Fruit fly (Drosophila melanogaster) whole organism, embryonic: ENCODE data around the gene CHES-1-like.

ENCODE experiments used
- Atf6 ChIP-seq: fragments of 200-800 bp; sonication (Bioruptor generic); IDR thresholded peaks from 2 replicates; pipeline ENCODE4 v1.3.6; 2022; ENCODE audit warnings: missing biosample characterization, missing genetic modification characterization
- B-H2 ChIP-seq: fragments of 200-800 bp; sonication (Bioruptor generic); optimal IDR thresholded peaks from 2 replicates; lab custom pipeline; 2018; ENCODE audit warnings: missing biosample characterization, mild to moderate bottlenecking, missing genetic modification characterization
- Bgb ChIP-seq: fragments of 200-800 bp; sonication (Bioruptor generic); IDR thresholded peaks from 2 replicates; pipeline ENCODE4 v1.3.6; 2022; ENCODE audit warnings: missing biosample characterization, missing genetic modification characterization; ENCODE audit not compliant: partially characterized antibody
- CG10959 ChIP-seq: fragments of 200-800 bp; sonication (Bioruptor generic); IDR thresholded peaks from 2 replicates; pipeline ENCODE4 v1.3.6; 2022; ENCODE audit warnings: missing biosample characterization, missing genetic modification characterization
- CG1233 ChIP-seq: fragments of 200-800 bp; sonication (Bioruptor generic); optimal IDR thresholded peaks from 4 replicates; lab custom pipeline; 2018; ENCODE audit warnings: missing biosample characterization, mild to moderate bottlenecking, missing genetic modification characterization
- CG12659 ChIP-seq: fragments of 200-800 bp; sonication (Bioruptor generic); optimal IDR thresholded peaks from 3 replicates; lab custom pipeline; 2017; ENCODE audit warnings: mild to moderate bottlenecking, missing biosample characterization, missing genetic modification reagents, missing genetic modification characterization
- CG13624 ChIP-seq: fragments of 200-800 bp; sonication (Bioruptor generic); optimal IDR thresholded peaks from 2 replicates; lab custom pipeline; 2016; ENCODE audit warnings: missing biosample characterization, missing genetic modification characterization
- CG15514 ChIP-seq: fragments of 200-800 bp; sonication (Bioruptor generic); optimal IDR thresholded peaks from 3 replicates; lab custom pipeline; 2017; ENCODE audit warnings: missing biosample characterization, missing genetic modification characterization, mild to moderate bottlenecking, moderate library complexity, missing genetic modification reagents
- CG1603 ChIP-seq: fragments of 200-800 bp; sonication (Bioruptor generic); optimal IDR thresholded peaks from 2 replicates; lab custom pipeline; 2019; ENCODE audit warnings: missing biosample characterization, mild to moderate bottlenecking, missing genetic modification characterization, moderate library complexity
- CG16815 ChIP-seq: fragments of 200-800 bp; sonication (Bioruptor generic); optimal IDR thresholded peaks from 3 replicates; lab custom pipeline; 2017; ENCODE audit warnings: missing biosample characterization, mild to moderate bottlenecking, missing genetic modification characterization
- CG18476 ChIP-seq: fragments of 200-800 bp; sonication (Bioruptor generic); optimal IDR thresholded peaks from 2 replicates; lab custom pipeline; 2016; ENCODE audit warnings: missing biosample characterization, mild to moderate bottlenecking, missing genetic modification characterization
- CG2712 ChIP-seq: fragments of 200-800 bp; optimal IDR thresholded peaks from 3 replicates; lab custom pipeline; 2019; ENCODE audit warnings: missing biosample characterization, mild to moderate bottlenecking, missing genetic modification characterization, moderate library complexity
- CG30020 ChIP-seq: fragments of 200-800 bp; optimal IDR thresholded peaks from 2 replicates; lab custom pipeline; 2019; ENCODE audit warnings: missing biosample characterization, mild to moderate bottlenecking, missing genetic modification characterization, moderate library complexity
- CG30431 ChIP-seq: fragments of 200-800 bp; sonication (Bioruptor generic); optimal IDR thresholded peaks from 2 replicates; lab custom pipeline; 2017; ENCODE audit warnings: missing biosample characterization, missing genetic modification characterization
- CG31224 ChIP-seq: fragments of 200-800 bp; sonication (Bioruptor generic); IDR thresholded peaks from 2 replicates; pipeline ENCODE4 v1.3.6; 2022; ENCODE audit warnings: missing biosample characterization, missing genetic modification characterization
- CG3838 ChIP-seq: fragments of 200-800 bp; sonication (Bioruptor generic); optimal IDR thresholded peaks from 3 replicates; lab custom pipeline; 2016; ENCODE audit warnings: missing biosample characterization, missing genetic modification characterization
- CG3995 ChIP-seq: fragments of 200-800 bp; sonication (Bioruptor generic); optimal IDR thresholded peaks from 3 replicates; lab custom pipeline; 2016; ENCODE audit warnings: missing biosample characterization, missing genetic modification characterization
- CG6175 ChIP-seq: fragments of 200-800 bp; sonication (Bioruptor generic); IDR thresholded peaks from 3 replicates; pipeline ENCODE4 v1.3.6; 2022; ENCODE audit warnings: missing biosample characterization, missing genetic modification characterization
- CG9797 ChIP-seq: fragments of 200-800 bp; sonication (Bioruptor generic); optimal IDR thresholded peaks from 3 replicates; lab custom pipeline; 2018; ENCODE audit warnings: missing biosample characterization, mild to moderate bottlenecking, missing genetic modification characterization
- CTCF ChIP-seq: fragments of 200-800 bp; sonication (Bioruptor generic); optimal IDR thresholded peaks from 2 replicates; lab custom pipeline; 2017; ENCODE audit warnings: missing biosample characterization, mild to moderate bottlenecking, missing genetic modification characterization, moderate library complexity
- Ets97D ChIP-seq: fragments of 200-800 bp; sonication (Bioruptor generic); optimal IDR thresholded peaks from 3 replicates; lab custom pipeline; 2016; ENCODE audit warnings: missing biosample characterization, missing genetic modification characterization
- Fer1 ChIP-seq: fragments of 200-800 bp; sonication (Bioruptor generic); optimal IDR thresholded peaks from 2 replicates; lab custom pipeline; 2017; ENCODE audit warnings: missing biosample characterization, mild to moderate bottlenecking, missing genetic modification characterization
- Hr78 ChIP-seq, 2 experiments: fragments of 200-800 bp in 1 of 2; fragments of >200 bp in 1 of 2; sonication (Bioruptor generic) in 1 of 2; optimal IDR thresholded peaks; 2 replicates each; lab custom pipeline; 2017 to 2019; ENCODE audit warnings: missing biosample characterization in 2 of 2, missing genetic modification characterization in 2 of 2, mild to moderate bottlenecking in 1 of 2, moderate library complexity in 1 of 2
- MTF-1 ChIP-seq: fragments of 200-800 bp; sonication (Bioruptor generic); optimal IDR thresholded peaks from 2 replicates; lab custom pipeline; 2018; ENCODE audit warnings: missing biosample characterization, mild to moderate bottlenecking, missing genetic modification characterization, borderline replicate concordance
- Med ChIP-seq: fragments of 200-800 bp; sonication (Bioruptor generic); peaks from one replicate; lab custom pipeline; 2016; ENCODE audit warnings: missing biosample characterization, missing genetic modification characterization, mild to moderate bottlenecking, inconsistent platforms, moderate library complexity
- Myb ChIP-seq: fragments of 200-800 bp; sonication (Bioruptor generic); optimal IDR thresholded peaks from 2 replicates; lab custom pipeline; 2016; ENCODE audit warnings: missing biosample characterization, missing genetic modification characterization
- Optix ChIP-seq: fragments of 200-800 bp; sonication (Bioruptor generic); IDR thresholded peaks from 3 replicates; pipeline ENCODE4 v1.3.6; 2022; ENCODE audit warnings: missing biosample characterization, missing genetic modification characterization
- Scr ChIP-seq: fragments of 200-800 bp; sonication (Bioruptor generic); IDR thresholded peaks from 2 replicates; pipeline ENCODE4 v1.3.6; 2022; ENCODE audit warnings: missing biosample characterization, missing genetic modification characterization; ENCODE audit not compliant: partially characterized antibody
- Sin3A ChIP-seq: fragments of >200 bp; optimal IDR thresholded peaks from 2 replicates; lab custom pipeline; 2018
- YL-1 ChIP-seq: fragments of 200-800 bp; sonication (Bioruptor generic); optimal IDR thresholded peaks from 3 replicates; lab custom pipeline; 2017; ENCODE audit warnings: missing biosample characterization, mild to moderate bottlenecking, missing genetic modification characterization
- ac ChIP-seq: fragments of 200-800 bp; sonication (Bioruptor generic); optimal IDR thresholded peaks from 3 replicates; lab custom pipeline; 2017; ENCODE audit warnings: missing biosample characterization, mild to moderate bottlenecking, missing genetic modification characterization
- ap ChIP-seq: fragments of 200-800 bp; sonication (Bioruptor generic); IDR thresholded peaks from 2 replicates; pipeline ENCODE4 v1.3.6; 2022; ENCODE audit warnings: missing biosample characterization, missing genetic modification characterization
- gfzf ChIP-seq: fragments of 200-800 bp; sonication (Bioruptor generic); optimal IDR thresholded peaks from 2 replicates; lab custom pipeline; 2016; ENCODE audit warnings: missing biosample characterization, mild to moderate bottlenecking, missing genetic modification characterization, moderate library complexity
- grn ChIP-seq: fragments of 200-800 bp; sonication (Bioruptor generic); optimal IDR thresholded peaks from 3 replicates; lab custom pipeline; 2017; ENCODE audit warnings: missing biosample characterization, missing genetic modification characterization
- her ChIP-seq: fragments of 200-800 bp; sonication (Bioruptor generic); optimal IDR thresholded peaks from 2 replicates; lab custom pipeline; 2016; ENCODE audit warnings: missing biosample characterization, missing genetic modification characterization
- insv ChIP-seq, 2 experiments: fragments of 200-800 bp; sonication (Bioruptor generic); optimal IDR thresholded peaks; 3 replicates each; lab custom pipeline; 2016 to 2018; ENCODE audit warnings: missing biosample characterization in 2 of 2, missing genetic modification characterization in 2 of 2
- kay ChIP-seq: fragments of 200-800 bp; sonication (Bioruptor generic); optimal IDR thresholded peaks from 2 replicates; lab custom pipeline; 2016; ENCODE audit warnings: missing biosample characterization, missing genetic modification characterization
- knrl ChIP-seq: fragments of 200-800 bp; sonication (Bioruptor generic); IDR thresholded peaks from 3 replicates; pipeline ENCODE4 v1.3.6; 2022; ENCODE audit warnings: missing biosample characterization, missing genetic modification characterization; ENCODE audit not compliant: partially characterized antibody
- lilli ChIP-seq: fragments of 200-800 bp; sonication (Bioruptor generic); optimal IDR thresholded peaks from 3 replicates; lab custom pipeline; 2016; ENCODE audit warnings: missing biosample characterization, missing genetic modification characterization
- nerfin-2 ChIP-seq: fragments of 200-800 bp; sonication (Bioruptor generic); IDR thresholded peaks from 2 replicates; pipeline ENCODE4 v1.3.6; 2022; ENCODE audit warnings: missing biosample characterization, missing genetic modification characterization; ENCODE audit not compliant: partially characterized antibody
- nmo ChIP-seq: fragments of 200-800 bp; sonication (Bioruptor generic); optimal IDR thresholded peaks from 2 replicates; lab custom pipeline; 2018; ENCODE audit warnings: missing biosample characterization, mild to moderate bottlenecking, missing genetic modification characterization, moderate library complexity
- pan ChIP-seq, 4 experiments: fragments of >200 bp in 3 of 4; fragments of 200-800 bp in 1 of 4; sonication (Bioruptor generic) in 1 of 4; optimal IDR thresholded peaks in 3 of 4; IDR thresholded peaks in 1 of 4; 2 replicates each; pipeline versions ENCODE4 v1.3.6 to Lab custom; 2017 to 2022; ENCODE audit warnings: missing biosample characterization in 2 of 4, missing genetic modification characterization in 2 of 4, mixed read lengths in 1 of 4
- row ChIP-seq: fragments of 200-800 bp; sonication (Bioruptor generic); IDR thresholded peaks from 3 replicates; pipeline ENCODE4 v1.3.6; 2022; ENCODE audit warnings: missing biosample characterization, missing genetic modification characterization
- run ChIP-seq: fragments of 200-800 bp; sonication (Bioruptor generic); optimal IDR thresholded peaks from 3 replicates; lab custom pipeline; 2018; ENCODE audit warnings: missing biosample characterization, mild to moderate bottlenecking, missing genetic modification characterization
- sc ChIP-seq, 3 experiments: fragments of >200 bp in 2 of 3; fragments of 200-800 bp in 1 of 3; sonication (Bioruptor generic) in 1 of 3; optimal IDR thresholded peaks; 2 replicates in 2 of 3; 3 replicates in 1 of 3; lab custom pipeline; 2017; ENCODE audit warnings: mild to moderate bottlenecking in 1 of 3, missing biosample characterization in 1 of 3, missing genetic modification characterization in 1 of 3, missing genetic modification reagents in 1 of 3
- stwl ChIP-seq: fragments of 200-800 bp; sonication (Bioruptor generic); optimal IDR thresholded peaks from 3 replicates; lab custom pipeline; 2018; ENCODE audit warnings: missing biosample characterization, mild to moderate bottlenecking, missing genetic modification characterization, moderate library complexity
- sug ChIP-seq: fragments of 200-800 bp; optimal IDR thresholded peaks from 2 replicates; lab custom pipeline; 2019; ENCODE audit warnings: missing biosample characterization, mild to moderate bottlenecking, missing genetic modification characterization, moderate library complexity
- tna ChIP-seq: fragments of 200-800 bp; sonication (Bioruptor generic); IDR thresholded peaks from 2 replicates; pipeline ENCODE4 v1.3.6; 2022; ENCODE audit warnings: missing biosample characterization, missing genetic modification characterization; ENCODE audit not compliant: partially characterized antibody
- trem ChIP-seq: fragments of 200-800 bp; optimal IDR thresholded peaks from 3 replicates; lab custom pipeline; 2019; ENCODE audit warnings: missing biosample characterization, mild to moderate bottlenecking, missing genetic modification characterization, moderate library complexity
- vnd ChIP-seq: fragments of 200-800 bp; sonication (Bioruptor generic); IDR thresholded peaks from 3 replicates; pipeline ENCODE4 v1.3.6; 2022; ENCODE audit warnings: missing biosample characterization, missing genetic modification characterization; ENCODE audit not compliant: partially characterized antibody

CHES-1-like gene

DNA sequence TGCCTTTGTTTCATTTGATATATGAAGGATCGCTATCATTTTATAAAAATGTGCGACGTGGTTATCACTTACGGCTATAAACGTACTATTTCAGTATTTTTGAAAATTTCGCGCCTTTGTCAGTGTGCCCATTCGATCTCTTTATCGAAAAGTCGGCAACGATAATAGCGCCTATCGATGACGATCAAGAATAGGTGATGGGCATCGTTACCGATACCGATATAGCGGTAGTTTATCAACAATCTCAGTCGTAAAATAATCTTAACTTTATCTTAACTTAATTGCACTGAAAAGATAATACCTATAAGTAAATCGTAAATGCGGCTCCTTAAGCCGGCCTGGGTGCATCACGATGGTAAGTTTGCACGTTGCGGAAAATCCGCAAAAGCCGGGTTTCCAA is 12.7 kb upstream of the CHES-1-like start, which contains the start of gene Hira:
Gene Hira, plus strand, starts transcription at position 215 of the 400 bp plus-strand sequence.
- peak; percentile 30; the same call in 1 of the 3 replicates for TF ChIP-seq row
- peak; percentile 14 for TF ChIP-seq CG13624 (GFP tag; lab: Kevin White, UChicago)
- TF ChIP-seq CG6175 (GFP tag; lab: Robert Waterston, UW) = no peak
- TF ChIP-seq CG1233 (GFP tag; lab: Kevin White, UChicago) = no peak
- peak; percentile 32 for TF ChIP-seq CTCF (GFP tag; lab: Kevin White, UChicago)
- no peak for TF ChIP-seq CG31224 (GFP tag; lab: Robert Waterston, UW)
- TF ChIP-seq ap = no peak
- peak; percentile 74 for TF ChIP-seq gfzf (GFP tag; lab: Kevin White, UChicago)
- no peak for TF ChIP-seq CG18476 (GFP tag; lab: Kevin White, UChicago)
- TF ChIP-seq Sin3A (lab: Kevin White, UChicago) = peak; percentile 36
- TF ChIP-seq kay (GFP tag; lab: Kevin White, UChicago) = no peak
- peak; percentile 1 for TF ChIP-seq YL-1 (GFP tag; lab: Kevin White, UChicago)
- no peak for TF ChIP-seq MTF-1
- no peak for TF ChIP-seq Atf6
- peak; percentile 9 for TF ChIP-seq Fer1 (GFP tag; lab: Kevin White, UChicago)
- TF ChIP-seq Bgb (GFP tag; lab: Robert Waterston, UW) = peak; percentile 91
- peak; percentile 14 for TF ChIP-seq B-H2 (GFP tag; lab: Kevin White, UChicago)
- TF ChIP-seq run (tag; lab: Kevin White, UChicago) = no peak
- no peak for TF ChIP-seq CG3838
- peak; percentile 9 for TF ChIP-seq her
- no peak for TF ChIP-seq Optix (GFP tag; lab: Robert Waterston, UW)
- no peak for TF ChIP-seq ac (GFP tag; lab: Kevin White, UChicago)
- TF ChIP-seq CG2712 (tag; lab: Kevin White, UChicago) = peak; percentile 8
- peak; percentile 34 for TF ChIP-seq Ets97D (GFP tag; lab: Kevin White, UChicago)
- peak; percentile 66 for TF ChIP-seq Med
- TF ChIP-seq Hr78 (GFP tag; optimal IDR thresholded peaks at IDR 0.05; lab: Kevin White, UChicago) = no peak
- TF ChIP-seq grn = peak; percentile 98
- peak; percentile 77 for TF ChIP-seq stwl (tag; lab: Kevin White, UChicago)
- peak; percentile 45 for TF ChIP-seq trem
- TF ChIP-seq nerfin-2 (GFP tag; lab: Robert Waterston, UW) = peak; percentile 89
- no peak for TF ChIP-seq pan (optimal IDR thresholded peaks at IDR 0.05; lab: Kevin White, UChicago)
- no peak for TF ChIP-seq pan (GFP tag; optimal IDR thresholded peaks at IDR 0.05 in 1 of 2, IDR thresholded peaks at IDR 0.05 in 1 of 2)
- no peak for TF ChIP-seq CG16815 (GFP tag; lab: Kevin White, UChicago)
- peak; percentile 33 for TF ChIP-seq CG3995
- TF ChIP-seq CG1603 = peak; percentile 67
- TF ChIP-seq CG30431 (GFP tag; lab: Kevin White, UChicago) = no peak
- TF ChIP-seq lilli (GFP tag; lab: Kevin White, UChicago) = peak; percentile 8
- no peak for TF ChIP-seq CG30020 (tag; lab: Kevin White, UChicago)
- TF ChIP-seq tna = peak; percentile 92
- TF ChIP-seq insv (GFP tag; optimal IDR thresholded peaks at IDR 0.05; lab: Kevin White, UChicago) = peak in 1 of 2 experiments; percentile 34
- TF ChIP-seq CG12659 (GFP tag; lab: Kevin White, UChicago) = peak; percentile 21
- TF ChIP-seq CG10959 (GFP tag; lab: Robert Waterston, UW) = no peak
- TF ChIP-seq Scr (GFP tag; lab: Robert Waterston, UW) = peak; percentile 83
- peak; percentile 84 for TF ChIP-seq CG9797 (GFP tag; lab: Kevin White, UChicago)
- peak; percentile 21 for TF ChIP-seq sug (tag; lab: Kevin White, UChicago)
- peak; percentile 83 for TF ChIP-seq vnd (GFP tag; lab: Robert Waterston, UW)
- TF ChIP-seq CG15514 (GFP tag; lab: Kevin White, UChicago) = peak; percentile 69
- TF ChIP-seq Myb (GFP tag; lab: Kevin White, UChicago) = peak; percentile 30
- no peak for TF ChIP-seq sc (optimal IDR thresholded peaks at IDR 0.05; lab: Kevin White, UChicago)
- TF ChIP-seq sc (GFP tag; optimal IDR thresholded peaks at IDR 0.05; lab: Kevin White, UChicago) = no peak
- TF ChIP-seq nmo (GFP tag; lab: Kevin White, UChicago) = peak; percentile 6
- peak; percentile 75 for TF ChIP-seq knrl (GFP tag; lab: Robert Waterston, UW)
